Fruit fly (Drosophila melanogaster) whole organism, embryonic: Measurements from ENCODE around the gene Ube3a.

Source experiments
- C15 ChIP-seq: fragments of 200-800 bp; sonication (Bioruptor generic); IDR thresholded peaks from 3 replicates; pipeline ENCODE4 v1.3.6; 2022; ENCODE audit warnings: missing biosample characterization, missing genetic modification characterization
- CG10321 ChIP-seq: fragments of 200-800 bp; sonication (Bioruptor generic); IDR thresholded peaks from 2 replicates; pipeline ENCODE4 v1.3.6; 2022; ENCODE audit warnings: missing biosample characterization, missing genetic modification characterization
- CG11093 ChIP-seq: fragments of 200-800 bp; sonication (Bioruptor generic); IDR thresholded peaks from 3 replicates; pipeline ENCODE4 v1.3.6; 2022; ENCODE audit warnings: missing biosample characterization, missing genetic modification characterization
- CG11504 ChIP-seq: fragments of 200-800 bp; sonication (Bioruptor generic); optimal IDR thresholded peaks from 3 replicates; lab custom pipeline; 2019; ENCODE audit warnings: missing biosample characterization, mild to moderate bottlenecking, missing genetic modification characterization, moderate library complexity
- CG11723 ChIP-seq: fragments of 200-800 bp; sonication (Bioruptor generic); optimal IDR thresholded peaks from 2 replicates; lab custom pipeline; 2017; ENCODE audit warnings: missing biosample characterization, mild to moderate bottlenecking, missing genetic modification characterization
- CG12391 ChIP-seq: fragments of 200-800 bp; sonication (Bioruptor generic); optimal IDR thresholded peaks from 3 replicates; lab custom pipeline; 2018; ENCODE audit warnings: missing biosample characterization, mild to moderate bottlenecking, missing genetic modification characterization, moderate library complexity
- CG15514 ChIP-seq: fragments of 200-800 bp; sonication (Bioruptor generic); optimal IDR thresholded peaks from 3 replicates; lab custom pipeline; 2017; ENCODE audit warnings: missing biosample characterization, missing genetic modification characterization, mild to moderate bottlenecking, moderate library complexity, missing genetic modification reagents
- CG1602 ChIP-seq: fragments of 200-800 bp; sonication (Bioruptor generic); optimal IDR thresholded peaks from 3 replicates; lab custom pipeline; 2016; ENCODE audit warnings: missing biosample characterization, missing genetic modification characterization
- CG18764 ChIP-seq: fragments of 200-800 bp; sonication (Bioruptor generic); optimal IDR thresholded peaks from 3 replicates; lab custom pipeline; 2016; ENCODE audit warnings: missing biosample characterization, missing genetic modification characterization
- CG30020 ChIP-seq: fragments of 200-800 bp; optimal IDR thresholded peaks from 2 replicates; lab custom pipeline; 2019; ENCODE audit warnings: missing biosample characterization, mild to moderate bottlenecking, missing genetic modification characterization, moderate library complexity
- CG3065 ChIP-seq: fragments of 200-800 bp; sonication (Bioruptor generic); optimal IDR thresholded peaks from 2 replicates; lab custom pipeline; 2016; ENCODE audit warnings: missing biosample characterization, missing genetic modification characterization
- CG3407 ChIP-seq: fragments of 200-800 bp; sonication (Bioruptor generic); optimal IDR thresholded peaks from 2 replicates; lab custom pipeline; 2018; ENCODE audit warnings: missing biosample characterization, mild to moderate bottlenecking, missing genetic modification characterization
- CG3847 ChIP-seq: fragments of 200-800 bp; sonication (Bioruptor generic); IDR thresholded peaks from 2 replicates; pipeline ENCODE4 v1.3.6; 2022; ENCODE audit warnings: missing biosample characterization, missing genetic modification characterization
- CG3995 ChIP-seq: fragments of 200-800 bp; sonication (Bioruptor generic); optimal IDR thresholded peaks from 3 replicates; lab custom pipeline; 2016; ENCODE audit warnings: missing biosample characterization, missing genetic modification characterization
- CG6791 ChIP-seq: fragments of 200-800 bp; sonication (Bioruptor generic); IDR thresholded peaks from 3 replicates; pipeline ENCODE4 v1.3.6; 2022; ENCODE audit warnings: missing biosample characterization, missing genetic modification characterization; ENCODE audit not compliant: partially characterized antibody
- CG7357 ChIP-seq: fragments of 200-800 bp; sonication (Bioruptor generic); IDR thresholded peaks from 3 replicates; pipeline ENCODE4 v1.3.6; 2022; ENCODE audit warnings: missing biosample characterization, missing genetic modification characterization
- CG7963 ChIP-seq: fragments of 200-800 bp; sonication (Bioruptor generic); IDR thresholded peaks from 3 replicates; pipeline ENCODE4 v1.3.6; 2022; ENCODE audit warnings: missing biosample characterization, missing genetic modification characterization; ENCODE audit not compliant: partially characterized antibody
- CG7987 ChIP-seq: fragments of 200-800 bp; sonication (Bioruptor generic); optimal IDR thresholded peaks from 2 replicates; lab custom pipeline; 2018; ENCODE audit warnings: missing biosample characterization, mild to moderate bottlenecking, missing genetic modification characterization, moderate library complexity
- CG8765 ChIP-seq: fragments of 200-800 bp; sonication (Bioruptor generic); IDR thresholded peaks from 2 replicates; pipeline ENCODE4 v1.3.6; 2022; ENCODE audit warnings: missing biosample characterization, missing genetic modification characterization
- CG8924 ChIP-seq: fragments of 200-800 bp; optimal IDR thresholded peaks from 3 replicates; lab custom pipeline; 2019; ENCODE audit warnings: missing biosample characterization, mild to moderate bottlenecking, missing genetic modification characterization, moderate library complexity
- CG9609 ChIP-seq: fragments of 200-800 bp; sonication (Bioruptor generic); optimal IDR thresholded peaks from 3 replicates; lab custom pipeline; 2016; ENCODE audit warnings: missing biosample characterization, missing genetic modification characterization
- CG9817 ChIP-seq: fragments of 200-800 bp; sonication (Bioruptor generic); optimal IDR thresholded peaks from 2 replicates; lab custom pipeline; 2018; ENCODE audit warnings: missing biosample characterization, mild to moderate bottlenecking, missing genetic modification characterization, moderate library complexity
- Myb ChIP-seq: fragments of 200-800 bp; sonication (Bioruptor generic); optimal IDR thresholded peaks from 2 replicates; lab custom pipeline; 2016; ENCODE audit warnings: missing biosample characterization, missing genetic modification characterization
- Sox102F ChIP-seq: fragments of 200-800 bp; sonication (Bioruptor generic); optimal IDR thresholded peaks from 2 replicates; lab custom pipeline; 2018; ENCODE audit warnings: missing biosample characterization, mild to moderate bottlenecking, missing genetic modification characterization, moderate library complexity
- Ssrp ChIP-seq: fragments of 200-800 bp; sonication (Bioruptor generic); optimal IDR thresholded peaks from 2 replicates; lab custom pipeline; 2018; ENCODE audit warnings: missing biosample characterization, mild to moderate bottlenecking, missing genetic modification characterization, moderate library complexity
- YL-1 ChIP-seq: fragments of 200-800 bp; sonication (Bioruptor generic); optimal IDR thresholded peaks from 3 replicates; lab custom pipeline; 2017; ENCODE audit warnings: missing biosample characterization, mild to moderate bottlenecking, missing genetic modification characterization
- bab2 ChIP-seq: fragments of 200-800 bp; sonication (Bioruptor generic); optimal IDR thresholded peaks from 2 replicates; lab custom pipeline; 2016; ENCODE audit warnings: missing biosample characterization, missing genetic modification characterization
- bbx ChIP-seq: fragments of 200-800 bp; sonication (Bioruptor generic); IDR thresholded peaks from 2 replicates; pipeline ENCODE4 v1.3.6; 2022; ENCODE audit warnings: missing biosample characterization, missing genetic modification characterization; ENCODE audit not compliant: partially characterized antibody
- bsh ChIP-seq, 2 experiments: fragments of 200-800 bp; sonication (Bioruptor generic); optimal IDR thresholded peaks; 2 replicates each; lab custom pipeline; 2017 to 2018; ENCODE audit warnings: mild to moderate bottlenecking in 2 of 2, missing biosample characterization in 2 of 2, missing genetic modification characterization in 2 of 2, moderate library complexity in 1 of 2
- cato ChIP-seq: fragments of 200-800 bp; sonication (Bioruptor generic); optimal IDR thresholded peaks from 2 replicates; lab custom pipeline; 2016; ENCODE audit warnings: missing biosample characterization, missing genetic modification characterization, borderline replicate concordance
- crp ChIP-seq, 2 experiments: fragments of 200-800 bp; sonication (Bioruptor generic); optimal IDR thresholded peaks; 2 replicates in 1 of 2; 3 replicates in 1 of 2; lab custom pipeline; 2017; ENCODE audit warnings: missing biosample characterization in 2 of 2, missing genetic modification characterization in 2 of 2, mild to moderate bottlenecking in 1 of 2, moderate library complexity in 1 of 2
- cwo ChIP-seq: fragments of 200-800 bp; sonication (Bioruptor generic); optimal IDR thresholded peaks from 3 replicates; lab custom pipeline; 2017; ENCODE audit warnings: missing biosample characterization, missing genetic modification characterization, mild to moderate bottlenecking, moderate library complexity, missing genetic modification reagents
- dpn ChIP-seq, 2 experiments: fragments of 200-800 bp; sonication (Bioruptor generic); optimal IDR thresholded peaks; 3 replicates each; lab custom pipeline; 2016; ENCODE audit warnings: missing biosample characterization in 2 of 2, missing genetic modification characterization in 2 of 2
- en ChIP-seq: fragments of 200-800 bp; sonication (Bioruptor generic); optimal IDR thresholded peaks from 2 replicates; lab custom pipeline; 2016; ENCODE audit warnings: missing biosample characterization, missing genetic modification characterization
- exex ChIP-seq: fragments of 200-800 bp; sonication (Bioruptor generic); optimal IDR thresholded peaks from 4 replicates; lab custom pipeline; 2018; ENCODE audit warnings: missing biosample characterization, mild to moderate bottlenecking, missing genetic modification characterization, moderate library complexity
- fru ChIP-seq: fragments of >200 bp; optimal IDR thresholded peaks from 2 replicates; lab custom pipeline; 2017
- ftz-f1 ChIP-seq: fragments of 200-800 bp; sonication (Bioruptor generic); optimal IDR thresholded peaks from 2 replicates; lab custom pipeline; 2016; ENCODE audit warnings: missing biosample characterization, missing genetic modification characterization
- gt ChIP-seq: fragments of 200-800 bp; sonication (Bioruptor generic); IDR thresholded peaks from 2 replicates; pipeline ENCODE4 v1.3.6; 2022; ENCODE audit warnings: missing biosample characterization, missing genetic modification characterization
- jigr1 ChIP-seq: fragments of 200-800 bp; sonication (Bioruptor generic); IDR thresholded peaks from 3 replicates; pipeline ENCODE4 v1.3.6; 2022; ENCODE audit warnings: missing biosample characterization, missing genetic modification characterization
- kay ChIP-seq: fragments of 200-800 bp; sonication (Bioruptor generic); optimal IDR thresholded peaks from 2 replicates; lab custom pipeline; 2016; ENCODE audit warnings: missing biosample characterization, missing genetic modification characterization
- nerfin-1 ChIP-seq: fragments of 200-800 bp; sonication (Bioruptor generic); optimal IDR thresholded peaks from 3 replicates; lab custom pipeline; 2019; ENCODE audit warnings: missing biosample characterization, mild to moderate bottlenecking, missing genetic modification characterization, moderate library complexity
- nerfin-2 ChIP-seq: fragments of 200-800 bp; sonication (Bioruptor generic); IDR thresholded peaks from 2 replicates; pipeline ENCODE4 v1.3.6; 2022; ENCODE audit warnings: missing biosample characterization, missing genetic modification characterization; ENCODE audit not compliant: partially characterized antibody
- org-1 ChIP-seq: fragments of 200-800 bp; sonication (Bioruptor generic); optimal IDR thresholded peaks from 2 replicates; lab custom pipeline; 2017; ENCODE audit warnings: missing biosample characterization, missing genetic modification characterization
- p53 ChIP-seq: fragments of 200-800 bp; sonication (Bioruptor generic); optimal IDR thresholded peaks from 2 replicates; lab custom pipeline; 2016; ENCODE audit warnings: missing biosample characterization, missing genetic modification characterization
- sima ChIP-seq: fragments of 200-800 bp; sonication (Bioruptor generic); optimal IDR thresholded peaks from 2 replicates; lab custom pipeline; 2016; ENCODE audit warnings: missing biosample characterization, missing genetic modification characterization
- sisA ChIP-seq: fragments of 200-800 bp; sonication (Bioruptor generic); IDR thresholded peaks from 2 replicates; pipeline ENCODE4 v1.3.6; 2022; ENCODE audit warnings: missing biosample characterization, missing genetic modification characterization
- slp2 ChIP-seq: fragments of 200-800 bp; sonication (Bioruptor generic); optimal IDR thresholded peaks from 2 replicates; lab custom pipeline; 2016; ENCODE audit warnings: missing biosample characterization, missing genetic modification characterization
- sug ChIP-seq: fragments of 200-800 bp; optimal IDR thresholded peaks from 2 replicates; lab custom pipeline; 2019; ENCODE audit warnings: missing biosample characterization, mild to moderate bottlenecking, missing genetic modification characterization, moderate library complexity
- usp ChIP-seq: fragments of >200 bp; optimal IDR thresholded peaks from 2 replicates; lab custom pipeline; 2017; ENCODE audit warnings: missing biosample characterization, missing genetic modification characterization
- wor ChIP-seq: fragments of 200-800 bp; sonication (Bioruptor generic); IDR thresholded peaks from 2 replicates; pipeline ENCODE4 v1.3.6; 2022; ENCODE audit warnings: missing biosample characterization, missing genetic modification characterization
- yki ChIP-seq: fragments of >200 bp; optimal IDR thresholded peaks from 3 replicates; lab custom pipeline; 2018
- zen2 ChIP-seq: fragments of 200-800 bp; sonication (Bioruptor generic); IDR thresholded peaks from 3 replicates; pipeline ENCODE4 v1.3.6; 2022; ENCODE audit warnings: missing biosample characterization, missing genetic modification characterization; ENCODE audit not compliant: partially characterized antibody

Ube3a gene

dm6 chr3L:11210517-11210916 is at the start of gene Ube3a, which contains the start of gene CG7600 (continued):
- TF ChIP-seq CG10321 (GFP tag; lab: Robert Waterston, UW) (no peak), bsh (GFP tag; optimal IDR thresholded peaks at IDR 0.05; lab: Kevin White, UChicago) (peak in 1 of 2 experiments; percentile 29), ftz-f1 (GFP tag; lab: Kevin White, UChicago) (peak; percentile 33), yki (no peak), CG15514 (GFP tag; lab: Kevin White, UChicago) (peak; percentile 95), sug (tag; lab: Kevin White, UChicago) (peak; percentile 66), CG12391 (peak; percentile 58), CG3995 (GFP tag; lab: Kevin White, UChicago) (peak; percentile 95), CG6791 (GFP tag; lab: Robert Waterston, UW) (peak; percentile 100), fru (lab: Kevin White, UChicago) (no peak), wor (no peak), nerfin-1 (tag; lab: Kevin White, UChicago) (no peak), org-1 (GFP tag; lab: Kevin White, UChicago) (no peak), CG30020 (tag; lab: Kevin White, UChicago) (peak; percentile 56), CG3847 (GFP tag; lab: Robert Waterston, UW) (peak; percentile 77), cwo (GFP tag; lab: Kevin White, UChicago) (peak; percentile 8), CG3065 (GFP tag; lab: Kevin White, UChicago) (no peak), CG9817 (tag; lab: Kevin White, UChicago) (peak; percentile 7), Ssrp (tag; lab: Kevin White, UChicago) (no peak), C15 (GFP tag; lab: Robert Waterston, UW) (no peak), CG7357 (no peak), usp (GFP tag; lab: Kevin White, UChicago) (no peak), gt (no peak), kay (GFP tag; lab: Kevin White, UChicago) (peak; percentile 99), bbx (GFP tag; lab: Robert Waterston, UW) (peak; percentile 100), CG7987 (peak; percentile 62), dpn (GFP tag; optimal IDR thresholded peaks at IDR 0.05; lab: Kevin White, UChicago) (peak; percentile 43 to 56), sisA (GFP tag; lab: Robert Waterston, UW) (no peak), Sox102F (GFP tag; lab: Kevin White, UChicago) (no peak), CG7963 (GFP tag; lab: Robert Waterston, UW) (peak; percentile 100), CG18764 (peak; percentile 8), CG11723 (no peak), CG11504 (tag; lab: Kevin White, UChicago) (peak; percentile 44), CG1602 (GFP tag; lab: Kevin White, UChicago) (peak; percentile 6), CG8765 (GFP tag; lab: Robert Waterston, UW) (no peak), p53 (peak; percentile 7), CG11093 (no peak), slp2 (GFP tag; lab: Kevin White, UChicago) (no peak), CG8924 (peak; percentile 41), zen2 (GFP tag; lab: Robert Waterston, UW) (peak; percentile 100), bab2 (GFP tag; lab: Kevin White, UChicago) (no peak), en (GFP tag; lab: Kevin White, UChicago) (no peak), exex (tag; lab: Kevin White, UChicago) (peak; percentile 65), CG9609 (GFP tag; lab: Kevin White, UChicago) (no peak), CG3407 (no peak), crp (GFP tag; optimal IDR thresholded peaks at IDR 0.05; lab: Kevin White, UChicago) (peak; percentile 73 to 91), sima (GFP tag; lab: Kevin White, UChicago) (no peak), Myb (GFP tag; lab: Kevin White, UChicago) (peak; percentile 99), cato (GFP tag; lab: Kevin White, UChicago) (no peak), YL-1 (GFP tag; lab: Kevin White, UChicago) (peak; percentile 86), jigr1 (GFP tag; lab: Robert Waterston, UW) (no peak), nerfin-2 (GFP tag; lab: Robert Waterston, UW) (peak; percentile 100)
